Worm (Caenorhabditis elegans): ENCODE results near the gene cest-3.

- TF ChIP-seq nhr-237 (tag; optimal IDR thresholded peaks at IDR 0.05) (no peak), ham-2 (GFP tag; optimal IDR thresholded peaks at IDR 0.05) (no peak), elt-1 (tag; optimal IDR thresholded peaks at IDR 0.05; ENCODE audit: borderline replicate concordance, insufficient read depth) (no peak), drap-1 (GFP tag; optimal IDR thresholded peaks at IDR 0.05) (no peak), unc-62 (GFP tag; optimal IDR thresholded peaks at IDR 0.05) (no peak), mep-1 (tag; optimal IDR thresholded peaks at IDR 0.05) (no peak), pha-4 (tag; optimal IDR thresholded peaks at IDR 0.05) (no peak), nhr-28 (tag; optimal IDR thresholded peaks at IDR 0.05) (no peak), ces-1 (GFP tag; optimal IDR thresholded peaks at IDR 0.05) (no peak), elt-3 (tag; optimal IDR thresholded peaks at IDR 0.05) (no peak), sptf-1 (tag; optimal IDR thresholded peaks at IDR 0.05) (no peak)
These were observed 40.9 kb upstream of the cest-3 start for ce11 chrX:12200577-12200976.
